Worm (Caenorhabditis elegans): ENCODE results near the gene B0244.17.

B0244.17 gene

DNA sequence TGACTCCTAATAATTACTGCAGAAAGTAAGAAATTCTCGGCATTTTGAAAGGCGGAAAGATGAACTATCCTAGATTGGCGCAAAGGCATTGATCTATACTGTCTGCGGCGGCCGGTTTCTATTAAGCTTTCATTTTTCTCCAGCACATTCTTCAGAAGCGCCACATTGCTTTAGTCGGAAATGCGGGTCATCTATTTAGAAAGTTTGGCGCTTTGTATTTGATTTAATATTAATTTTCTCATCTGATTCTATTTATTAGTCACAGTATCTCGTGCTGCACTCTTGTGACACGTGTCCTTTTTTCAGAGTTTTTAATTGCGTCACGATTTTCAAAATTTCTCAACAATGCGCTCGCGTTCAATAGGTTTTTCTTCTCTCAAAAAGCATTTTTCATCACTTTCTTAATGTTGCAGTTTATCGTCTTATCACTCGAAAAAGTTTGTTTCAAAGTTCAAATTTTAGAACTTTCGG lies 18.0 kb upstream of the B0244.17 start:
- TF ChIP-seq efl-1 (optimal IDR thresholded peaks at IDR 0.05) (no peak), efl-1 (GFP tag; optimal IDR thresholded peaks at IDR 0.05 in 1 of 2) (peak in 1 of 2 experiments; percentile 78), nhr-85 (tag) (peak; percentile 56), mep-1 (tag; optimal IDR thresholded peaks at IDR 0.05) (no peak), blmp-1 (tag; optimal IDR thresholded peaks at IDR 0.05) (peak; percentile 31)

DNA sequence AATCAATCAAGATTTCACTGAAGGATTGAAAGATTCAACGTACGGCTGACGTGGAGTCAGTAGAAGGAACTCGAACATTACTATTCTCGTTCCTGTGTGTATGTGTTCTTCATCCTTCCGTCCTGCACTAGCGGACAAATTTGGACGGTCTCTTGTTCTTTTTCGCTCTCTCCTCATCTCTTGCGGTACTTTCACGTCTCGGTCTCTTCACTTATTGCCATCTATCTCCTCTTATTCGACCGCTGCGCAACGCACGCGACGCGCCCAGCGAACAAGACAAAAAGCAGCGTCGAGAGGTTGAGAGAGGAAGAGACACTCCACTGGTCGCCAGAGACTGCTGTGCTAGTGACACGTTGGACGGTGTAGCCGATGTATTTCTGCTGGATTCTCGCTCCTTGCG lies 17.6 kb upstream of the B0244.17 start:
- TF ChIP-seq grh-1 (GFP tag; IDR thresholded peaks at IDR 0.05) (no peak), fkh-10 (GFP tag; optimal IDR thresholded peaks at IDR 0.05) (peak; percentile 10), sup-37 (GFP tag; optimal IDR thresholded peaks at IDR 0.05) (no peak), nhr-20 (tag; optimal IDR thresholded peaks at IDR 0.05) (peak; percentile 5), hlh-4 (tag; optimal IDR thresholded peaks at IDR 0.05) (no peak), Y116A8C.19 (tag; optimal IDR thresholded peaks at IDR 0.05; ENCODE audit: borderline replicate concordance) (no peak), efl-1 (optimal IDR thresholded peaks at IDR 0.05) (peak; percentile 68 to 83), efl-1 (GFP tag; optimal IDR thresholded peaks at IDR 0.05 in 1 of 2) (peak; percentile 30 to 96), ceh-8 (GFP tag; optimal IDR thresholded peaks at IDR 0.05) (no peak), elt-2 (tag; optimal IDR thresholded peaks at IDR 0.05) (no peak), sptf-1 (tag; optimal IDR thresholded peaks at IDR 0.05) (no peak), snu-23 (GFP tag; optimal IDR thresholded peaks at IDR 0.05) (peak; percentile 67), nhr-85 (tag) (no peak), nhr-47 (tag; optimal IDR thresholded peaks at IDR 0.05) (peak; percentile 40), vab-15 (tag; optimal IDR thresholded peaks at IDR 0.05) (no peak), egl-13 (tag; optimal IDR thresholded peaks at IDR 0.05) (no peak), lin-15B (tag; optimal IDR thresholded peaks at IDR 0.05) (peak; percentile 24), irx-1 (tag; optimal IDR thresholded peaks at IDR 0.05) (no peak), rnt-1 (tag; optimal IDR thresholded peaks at IDR 0.05) (peak; percentile 75), isw-1 (GFP tag; IDR thresholded peaks at IDR 0.05) (peak; percentile 39; the same call in 1 of the 2 replicates), jun-1 (tag; optimal IDR thresholded peaks at IDR 0.05) (peak; percentile 18), aly-2 (tag; optimal IDR thresholded peaks at IDR 0.05) (no peak), mdl-1 (tag; optimal IDR thresholded peaks at IDR 0.05) (peak in 1 of 2 experiments; percentile 62), nhr-12 (tag; optimal IDR thresholded peaks at IDR 0.05) (no peak), mep-1 (tag; optimal IDR thresholded peaks at IDR 0.05) (peak; percentile 74), nhr-28 (tag; optimal IDR thresholded peaks at IDR 0.05) (no peak), unc-98 (GFP tag; IDR thresholded peaks at IDR 0.05) (no peak), unc-62 (GFP tag; optimal IDR thresholded peaks at IDR 0.05) (no peak), snpc-4 (tag; optimal IDR thresholded peaks at IDR 0.05) (peak; percentile 31), egl-27 (tag; optimal IDR thresholded peaks at IDR 0.05) (no peak), mef-2 (tag; optimal IDR thresholded peaks at IDR 0.05) (no peak), skn-1 (tag; optimal IDR thresholded peaks at IDR 0.05) (peak; percentile 54), lin-35 (GFP tag; optimal IDR thresholded peaks at IDR 0.05) (peak; percentile 55 to 64), dsc-1 (tag; optimal IDR thresholded peaks at IDR 0.05) (peak; percentile 30), ama-1 (optimal IDR thresholded peaks at IDR 0.05) (no peak), nhr-90 (tag; optimal IDR thresholded peaks at IDR 0.05; ENCODE audit: poor library complexity) (no peak), ceh-82 (tag; optimal IDR thresholded peaks at IDR 0.05) (peak; percentile 7 to 87 (median 68)), pax-3 (tag; optimal IDR thresholded peaks at IDR 0.05) (no peak), tbx-2 (tag; optimal IDR thresholded peaks at IDR 0.05) (peak; percentile 46), zip-4 (GFP tag; optimal IDR thresholded peaks at IDR 0.05) (no peak), lsy-2 (tag; optimal IDR thresholded peaks at IDR 0.05) (peak; percentile 50 to 84), mab-9 (GFP tag; IDR thresholded peaks at IDR 0.05) (no peak), xbp-1 (tag; optimal IDR thresholded peaks at IDR 0.05) (peak; percentile 36), ztf-4 (tag; optimal IDR thresholded peaks at IDR 0.05) (no peak), nhr-84 (tag; optimal IDR thresholded peaks at IDR 0.05) (no peak), C04F5.9 (tag; optimal IDR thresholded peaks at IDR 0.05) (no peak), F16B12.6 (tag; optimal IDR thresholded peaks at IDR 0.05) (no peak), C34B4.2 (tag; optimal IDR thresholded peaks at IDR 0.05) (no peak), lin-39 (tag; optimal IDR thresholded peaks at IDR 0.05) (no peak), lir-3 (tag; optimal IDR thresholded peaks at IDR 0.05; ENCODE audit: poor library complexity) (no peak)
